Worm (Caenorhabditis elegans): Measurements from ENCODE around the gene K06A1.2.

DNA sequence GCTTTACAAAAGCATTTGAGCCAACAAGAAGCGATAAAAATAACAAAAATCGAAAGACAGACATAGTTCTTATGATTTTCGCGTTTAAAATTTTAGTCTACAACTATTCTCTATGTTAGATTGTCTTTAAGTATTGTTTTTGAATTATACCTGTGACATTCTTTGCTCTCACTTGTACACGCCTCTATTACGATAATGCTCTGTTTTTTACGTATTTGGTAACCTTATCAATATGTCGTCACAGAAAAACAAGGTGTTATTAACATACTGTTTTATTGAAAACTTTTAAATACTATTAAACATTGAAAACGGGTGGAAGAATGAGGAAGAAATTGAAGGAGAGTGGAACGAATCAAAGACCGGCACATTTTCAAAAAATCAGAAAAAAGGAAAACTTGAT, 36.5 kb upstream of the K06A1.2 start, which contains the start of gene spp-11:
- TF ChIP-seq lin-1 (GFP tag; IDR thresholded peaks at IDR 0.05): no peak
- TF ChIP-seq ceh-82 (tag; optimal IDR thresholded peaks at IDR 0.05): no peak
- no peak for TF ChIP-seq snpc-4 (tag; optimal IDR thresholded peaks at IDR 0.05)
- TF ChIP-seq nhr-77 (tag; optimal IDR thresholded peaks at IDR 0.05): no peak
- TF ChIP-seq ceh-62 (tag; optimal IDR thresholded peaks at IDR 0.05): no peak
- TF ChIP-seq ZK546.5 (tag; optimal IDR thresholded peaks at IDR 0.05): no peak
- no peak for TF ChIP-seq pha-4 (GFP tag; IDR thresholded peaks at IDR 0.05)
- no peak for TF ChIP-seq pha-4 (tag; optimal IDR thresholded peaks at IDR 0.05)
- TF ChIP-seq zag-1 (tag; optimal IDR thresholded peaks at IDR 0.05): no peak
- no peak for TF ChIP-seq ctbp-1 (GFP tag; IDR thresholded peaks at IDR 0.05)
- TF ChIP-seq Y105C5A.15 (GFP tag; IDR thresholded peaks at IDR 0.05): no peak
- TF ChIP-seq pqm-1 (tag; optimal IDR thresholded peaks at IDR 0.05): no peak
- TF ChIP-seq attf-4 (tag; optimal IDR thresholded peaks at IDR 0.05): no peak
- TF ChIP-seq unc-62 (GFP tag; optimal IDR thresholded peaks at IDR 0.05 in 1 of 2): no peak
- no peak for TF ChIP-seq unc-62 (tag; optimal IDR thresholded peaks at IDR 0.05)
- no peak for TF ChIP-seq aly-2 (tag; optimal IDR thresholded peaks at IDR 0.05)

All from whole organism, L4 larva.